Fruit fly (Drosophila melanogaster) whole organism, embryonic: ENCODE data around the gene dpr18.

Experiments
- Bgb ChIP-seq: fragments of 200-800 bp; sonication (Bioruptor generic); IDR thresholded peaks from 2 replicates; pipeline ENCODE4 v1.3.6; 2022; ENCODE audit warnings: missing biosample characterization, missing genetic modification characterization; ENCODE audit not compliant: partially characterized antibody
- Blimp-1 ChIP-seq: fragments of 200-800 bp; sonication (Bioruptor generic); optimal IDR thresholded peaks from 3 replicates; lab custom pipeline; 2018; ENCODE audit warnings: missing biosample characterization, missing genetic modification characterization, mild to moderate bottlenecking, moderate library complexity, missing genetic modification reagents
- CG1233 ChIP-seq: fragments of 200-800 bp; sonication (Bioruptor generic); optimal IDR thresholded peaks from 4 replicates; lab custom pipeline; 2018; ENCODE audit warnings: missing biosample characterization, mild to moderate bottlenecking, missing genetic modification characterization
- CG12659 ChIP-seq: fragments of 200-800 bp; sonication (Bioruptor generic); optimal IDR thresholded peaks from 3 replicates; lab custom pipeline; 2017; ENCODE audit warnings: mild to moderate bottlenecking, missing biosample characterization, missing genetic modification reagents, missing genetic modification characterization
- CG12744 ChIP-seq: fragments of 200-800 bp; sonication (Bioruptor generic); optimal IDR thresholded peaks from 2 replicates; lab custom pipeline; 2016; ENCODE audit warnings: missing biosample characterization, missing genetic modification characterization
- CG13894 ChIP-seq: fragments of 200-800 bp; sonication (Bioruptor generic); optimal IDR thresholded peaks from 3 replicates; lab custom pipeline; 2018; ENCODE audit warnings: missing biosample characterization, mild to moderate bottlenecking, missing genetic modification characterization, moderate library complexity
- CG15011 ChIP-seq: fragments of 200-800 bp; sonication (Bioruptor generic); optimal IDR thresholded peaks from 3 replicates; lab custom pipeline; 2018; ENCODE audit warnings: missing biosample characterization, mild to moderate bottlenecking, missing genetic modification characterization
- CG18476 ChIP-seq: fragments of 200-800 bp; sonication (Bioruptor generic); optimal IDR thresholded peaks from 2 replicates; lab custom pipeline; 2016; ENCODE audit warnings: missing biosample characterization, mild to moderate bottlenecking, missing genetic modification characterization
- CG4707 ChIP-seq: fragments of 200-800 bp; sonication (Bioruptor generic); optimal IDR thresholded peaks from 2 replicates; lab custom pipeline; 2018; ENCODE audit warnings: missing biosample characterization, mild to moderate bottlenecking, missing genetic modification characterization, moderate library complexity
- CG7556 ChIP-seq: fragments of 200-800 bp; sonication (Bioruptor generic); optimal IDR thresholded peaks from 2 replicates; lab custom pipeline; 2017; ENCODE audit warnings: missing biosample characterization, mild to moderate bottlenecking, missing genetic modification characterization
- Dbx ChIP-seq: fragments of 200-800 bp; sonication (Bioruptor generic); IDR thresholded peaks from 3 replicates; pipeline ENCODE4 v1.3.6; 2022; ENCODE audit warnings: missing biosample characterization, missing genetic modification characterization
- Doc2 ChIP-seq: fragments of 200-800 bp; sonication (Bioruptor generic); IDR thresholded peaks from 2 replicates; pipeline ENCODE4 v1.3.6; 2022; ENCODE audit warnings: missing biosample characterization, missing genetic modification characterization
- E2f2 ChIP-seq: fragments of 200-800 bp; sonication (Bioruptor generic); IDR thresholded peaks from 2 replicates; pipeline ENCODE4 v1.3.6; 2022; ENCODE audit warnings: missing biosample characterization, missing genetic modification characterization
- ERR ChIP-seq: fragments of 200-800 bp; sonication (Bioruptor generic); optimal IDR thresholded peaks from 2 replicates; lab custom pipeline; 2016; ENCODE audit warnings: missing biosample characterization, missing genetic modification characterization
- Elba2 ChIP-seq: fragments of 200-800 bp; sonication (Bioruptor generic); optimal IDR thresholded peaks from 3 replicates; lab custom pipeline; 2016; ENCODE audit warnings: missing biosample characterization, missing genetic modification characterization
- Fer1 ChIP-seq: fragments of 200-800 bp; sonication (Bioruptor generic); optimal IDR thresholded peaks from 2 replicates; lab custom pipeline; 2017; ENCODE audit warnings: missing biosample characterization, mild to moderate bottlenecking, missing genetic modification characterization
- HLHmδ ChIP-seq: fragments of 200-800 bp; sonication (Bioruptor generic); optimal IDR thresholded peaks from 2 replicates; lab custom pipeline; 2018; ENCODE audit warnings: missing biosample characterization, mild to moderate bottlenecking, missing genetic modification characterization, moderate library complexity
- Lhr ChIP-seq: fragments of 200-800 bp; sonication (Bioruptor generic); optimal IDR thresholded peaks from 3 replicates; lab custom pipeline; 2017; ENCODE audit warnings: mild to moderate bottlenecking, missing biosample characterization, missing genetic modification reagents, missing genetic modification characterization
- Mad ChIP-seq: fragments of 200-800 bp; sonication (Bioruptor generic); optimal IDR thresholded peaks from 2 replicates; lab custom pipeline; 2016; ENCODE audit warnings: missing biosample characterization, missing genetic modification characterization
- Oaz ChIP-seq: fragments of 200-800 bp; sonication (Bioruptor generic); IDR thresholded peaks from 2 replicates; pipeline ENCODE4 v1.3.6; 2022; ENCODE audit warnings: missing biosample characterization, missing genetic modification characterization
- Pdp1 ChIP-seq, 2 experiments: fragments of 200-800 bp; sonication (Bioruptor generic); optimal IDR thresholded peaks; 3 replicates each; lab custom pipeline; 2016; ENCODE audit warnings: missing biosample characterization in 2 of 2, missing genetic modification characterization in 2 of 2, mild to moderate bottlenecking in 1 of 2, moderate library complexity in 1 of 2
- Sox100B ChIP-seq: fragments of 200-800 bp; sonication (Bioruptor generic); optimal IDR thresholded peaks from 3 replicates; lab custom pipeline; 2018; ENCODE audit warnings: missing biosample characterization, mild to moderate bottlenecking, missing genetic modification characterization
- TFAM ChIP-seq: fragments of 200-800 bp; sonication (Bioruptor generic); optimal IDR thresholded peaks from 2 replicates; lab custom pipeline; 2017; ENCODE audit warnings: missing biosample characterization, missing genetic modification characterization, inconsistent platforms
- Taf1 ChIP-seq: fragments of 200-800 bp; sonication (Bioruptor generic); IDR thresholded peaks from 2 replicates; pipeline ENCODE4 v1.3.6; 2022; ENCODE audit warnings: missing biosample characterization, missing genetic modification characterization
- Tbp ChIP-seq: fragments of >200 bp; optimal IDR thresholded peaks from 2 replicates; lab custom pipeline; 2018; ENCODE audit warnings: missing biosample characterization, missing genetic modification characterization
- ab ChIP-seq: fragments of 200-800 bp; sonication (Bioruptor generic); optimal IDR thresholded peaks from 2 replicates; lab custom pipeline; 2016; ENCODE audit warnings: missing biosample characterization, missing genetic modification characterization
- ara ChIP-seq: fragments of 200-800 bp; sonication (Bioruptor generic); IDR thresholded peaks from 2 replicates; pipeline ENCODE4 v1.3.6; 2022; ENCODE audit warnings: missing biosample characterization, missing genetic modification characterization
- ash1 ChIP-seq: fragments of 200-800 bp; sonication (Bioruptor generic); optimal IDR thresholded peaks from 2 replicates; lab custom pipeline; 2018; ENCODE audit warnings: missing biosample characterization, mild to moderate bottlenecking, missing genetic modification characterization
- az2 ChIP-seq: fragments of 200-800 bp; sonication (Bioruptor generic); optimal IDR thresholded peaks from 3 replicates; lab custom pipeline; 2016; ENCODE audit warnings: missing biosample characterization, missing genetic modification characterization
- btn ChIP-seq: fragments of 200-800 bp; sonication (Bioruptor generic); optimal IDR thresholded peaks from 2 replicates; lab custom pipeline; 2016; ENCODE audit warnings: missing biosample characterization, missing genetic modification characterization
- danr ChIP-seq: fragments of 200-800 bp; sonication (Bioruptor generic); IDR thresholded peaks from 2 replicates; pipeline ENCODE4 v1.3.6; 2022; ENCODE audit warnings: missing biosample characterization, missing genetic modification characterization
- disco-r ChIP-seq: fragments of 200-800 bp; sonication (Bioruptor generic); optimal IDR thresholded peaks from 2 replicates; lab custom pipeline; 2016; ENCODE audit warnings: missing biosample characterization, missing genetic modification characterization
- dm ChIP-seq: fragments of 200-800 bp; sonication (Bioruptor generic); optimal IDR thresholded peaks from 3 replicates; lab custom pipeline; 2016; ENCODE audit warnings: missing biosample characterization, missing genetic modification characterization
- esg ChIP-seq: fragments of 200-800 bp; sonication (Bioruptor generic); conservative IDR thresholded peaks from 2 replicates; pipeline ENCODE4 v1.3.6; 2022; ENCODE audit warnings: missing biosample characterization, missing genetic modification characterization
- eve ChIP-seq, 2 experiments: fragments of >200 bp; optimal IDR thresholded peaks; 2 replicates each; lab custom pipeline; 2017; ENCODE audit warnings: missing biosample characterization in 2 of 2, missing genetic modification characterization in 2 of 2
- grn ChIP-seq: fragments of 200-800 bp; sonication (Bioruptor generic); optimal IDR thresholded peaks from 3 replicates; lab custom pipeline; 2017; ENCODE audit warnings: missing biosample characterization, missing genetic modification characterization
- gsb-n ChIP-seq: fragments of 200-800 bp; sonication (Bioruptor generic); optimal IDR thresholded peaks from 3 replicates; lab custom pipeline; 2018; ENCODE audit warnings: missing biosample characterization, mild to moderate bottlenecking, missing genetic modification characterization
- ind ChIP-seq: fragments of 200-800 bp; sonication (Bioruptor generic); optimal IDR thresholded peaks from 3 replicates; lab custom pipeline; 2016; ENCODE audit warnings: missing biosample characterization, missing genetic modification characterization
- kay ChIP-seq: fragments of 200-800 bp; sonication (Bioruptor generic); optimal IDR thresholded peaks from 2 replicates; lab custom pipeline; 2016; ENCODE audit warnings: missing biosample characterization, missing genetic modification characterization
- lola ChIP-seq, 3 experiments: fragments of >200 bp in 2 of 3; fragments of 200-800 bp in 1 of 3; sonication (Bioruptor generic) in 1 of 3; optimal IDR thresholded peaks; 2 replicates each; lab custom pipeline; 2017 to 2019; ENCODE audit warnings: missing biosample characterization in 3 of 3, missing genetic modification characterization in 3 of 3, mild to moderate bottlenecking in 1 of 3, moderate library complexity in 1 of 3
- mirr ChIP-seq: fragments of 200-800 bp; sonication (Bioruptor generic); optimal IDR thresholded peaks from 3 replicates; lab custom pipeline; 2018; ENCODE audit warnings: missing biosample characterization, mild to moderate bottlenecking, missing genetic modification characterization
- pnt ChIP-seq: fragments of 200-800 bp; sonication (Bioruptor generic); optimal IDR thresholded peaks from 3 replicates; lab custom pipeline; 2016; ENCODE audit warnings: missing biosample characterization, missing genetic modification characterization
- prd ChIP-seq, 3 experiments: fragments of >200 bp in 2 of 3; fragments of 200-800 bp in 1 of 3; sonication (Bioruptor generic) in 1 of 3; optimal IDR thresholded peaks in 2 of 3; IDR thresholded peaks in 1 of 3; 2 replicates in 2 of 3; 3 replicates in 1 of 3; pipeline versions ENCODE4 v1.3.6 to Lab custom; 2017 to 2022; ENCODE audit warnings: missing biosample characterization in 1 of 3, missing genetic modification characterization in 1 of 3
- psq ChIP-seq: fragments of 200-800 bp; sonication (Bioruptor generic); optimal IDR thresholded peaks from 2 replicates; lab custom pipeline; 2017; ENCODE audit warnings: missing biosample characterization, missing genetic modification characterization
- pum ChIP-seq: fragments of 200-800 bp; sonication (Bioruptor generic); optimal IDR thresholded peaks from 2 replicates; lab custom pipeline; 2016; ENCODE audit warnings: missing biosample characterization, missing genetic modification characterization
- rib ChIP-seq: fragments of 200-800 bp; sonication (Bioruptor generic); IDR thresholded peaks from 2 replicates; pipeline ENCODE4 v1.3.6; 2022; ENCODE audit warnings: missing biosample characterization, missing genetic modification characterization
- tll ChIP-seq, 2 experiments: fragments of 200-800 bp in 1 of 2; fragments of >200 bp in 1 of 2; sonication (Bioruptor generic) in 1 of 2; optimal IDR thresholded peaks; 2 replicates each; lab custom pipeline; 2017 to 2019; ENCODE audit warnings: missing biosample characterization in 2 of 2, missing genetic modification characterization in 2 of 2, mild to moderate bottlenecking in 1 of 2, moderate library complexity in 1 of 2
- usp ChIP-seq: fragments of >200 bp; optimal IDR thresholded peaks from 2 replicates; lab custom pipeline; 2017; ENCODE audit warnings: missing biosample characterization, missing genetic modification characterization

The dpr18 gene

DNA sequence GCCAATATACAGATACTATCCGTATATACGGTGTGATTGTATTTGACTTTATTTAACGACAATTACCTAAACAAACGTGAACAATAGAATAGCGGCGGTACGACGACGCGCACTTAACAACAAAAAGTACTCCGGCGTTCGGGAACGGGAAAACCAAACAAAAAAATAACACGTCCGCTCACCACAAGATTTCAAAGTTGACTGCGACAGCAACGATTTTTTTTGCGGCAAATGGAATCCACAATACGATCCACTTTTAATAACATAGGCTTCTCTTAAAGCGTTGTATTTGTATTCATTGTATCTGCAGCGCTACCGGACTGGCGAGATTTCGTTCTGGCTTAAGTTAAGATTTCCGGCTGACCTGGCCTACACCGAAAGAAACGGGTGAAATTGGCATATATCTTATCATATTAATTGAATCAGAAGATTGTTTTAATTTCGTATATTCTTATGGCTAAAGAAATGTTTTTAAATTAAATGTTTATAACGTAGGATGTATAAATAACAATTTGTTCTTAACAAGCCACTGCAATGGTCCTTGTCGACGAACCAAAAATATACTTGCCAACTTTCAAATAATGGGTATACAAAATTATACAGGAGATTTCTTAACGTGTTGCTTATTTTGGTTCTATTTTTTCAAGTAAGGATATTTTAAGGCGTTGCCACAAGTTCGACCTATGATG is 41.3 kb downstream of the dpr18 start, which contains the start of the genes CG42353 and CG42354 (continued):
- no peak for TF ChIP-seq ERR
- TF ChIP-seq btn (GFP tag; lab: Kevin White, UChicago), result peak; percentile 79
- TF ChIP-seq grn, result peak; percentile 18
- no peak for TF ChIP-seq usp (GFP tag; lab: Kevin White, UChicago)
- TF ChIP-seq eve (GFP tag; optimal IDR thresholded peaks at IDR 0.05; lab: Kevin White, UChicago), result peak; percentile 70 to 95
- TF ChIP-seq gsb-n (tag; lab: Kevin White, UChicago), result peak; percentile 97
- TF ChIP-seq CG18476 (GFP tag; lab: Kevin White, UChicago), result peak; percentile 96

DNA sequence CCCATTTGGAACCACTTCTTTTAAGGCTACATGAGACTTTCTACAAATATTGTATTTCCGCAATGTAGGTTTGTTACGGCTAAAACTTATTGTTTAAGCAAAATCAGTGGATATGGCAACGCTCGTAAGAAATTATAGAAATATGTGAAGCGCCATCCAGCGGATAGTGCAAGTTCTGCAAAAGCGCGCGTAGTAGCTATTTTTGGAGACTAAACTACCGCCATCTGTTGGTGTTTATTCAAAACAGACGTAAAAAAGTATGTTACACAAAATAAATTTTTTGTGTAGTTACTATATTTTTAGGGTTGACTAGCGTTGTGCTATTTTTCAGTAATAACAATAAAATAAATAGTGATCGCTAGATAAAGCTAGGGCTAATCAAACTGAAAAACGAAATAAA is 42.2 kb downstream of the dpr18 start:
- TF ChIP-seq ab (no peak), CG15011 (GFP tag; lab: Kevin White, UChicago) (no peak), kay (GFP tag; lab: Kevin White, UChicago) (no peak), ara (peak; percentile 49), Doc2 (no peak), CG7556 (no peak), Fer1 (GFP tag; lab: Kevin White, UChicago) (no peak), tll (GFP tag; optimal IDR thresholded peaks at IDR 0.05; lab: Kevin White, UChicago) (no peak), ind (GFP tag; lab: Kevin White, UChicago) (peak; percentile 12), Blimp-1 (GFP tag; lab: Kevin White, UChicago) (no peak), pnt (GFP tag; lab: Kevin White, UChicago) (peak; percentile 68), esg (no peak), CG12744 (GFP tag; lab: Kevin White, UChicago) (no peak), CG1233 (GFP tag; lab: Kevin White, UChicago) (peak; percentile 9), ash1 (GFP tag; lab: Kevin White, UChicago) (no peak), pum (GFP tag; lab: Kevin White, UChicago) (peak; percentile 54), Tbp (GFP tag; lab: Kevin White, UChicago) (no peak), psq (GFP tag; lab: Kevin White, UChicago) (no peak), HLHmδ (GFP tag; lab: Kevin White, UChicago) (no peak), Elba2 (GFP tag; lab: Kevin White, UChicago) (no peak), E2f2 (GFP tag; lab: Robert Waterston, UW) (peak; percentile 17; the same call in 1 of the 2 replicates), az2 (peak; percentile 46), TFAM (GFP tag; lab: Kevin White, UChicago) (no peak), dm (GFP tag; lab: Kevin White, UChicago) (no peak), lola (GFP tag; optimal IDR thresholded peaks at IDR 0.05; lab: Kevin White, UChicago) (no peak), Dbx (GFP tag; lab: Robert Waterston, UW) (0 out of 3 replicates have a peak, but pooled peaks have one; percentile 28), danr (GFP tag; lab: Robert Waterston, UW) (0 out of 2 replicates have a peak, but pooled peaks have one; percentile 15), disco-r (GFP tag; lab: Kevin White, UChicago) (peak; percentile 59), Sox100B (GFP tag; lab: Kevin White, UChicago) (no peak), prd (optimal IDR thresholded peaks at IDR 0.05; lab: Kevin White, UChicago) (no peak), prd (GFP tag; IDR thresholded peaks at IDR 0.05; lab: Robert Waterston, UW) (peak; percentile 51; the same call in 2 of the 3 replicates), Taf1 (no peak), Bgb (GFP tag; lab: Robert Waterston, UW) (peak; percentile 49; the same call in 1 of the 2 replicates), mirr (peak; percentile 3), Lhr (peak; percentile 41), CG4707 (GFP tag; lab: Kevin White, UChicago) (no peak), Mad (GFP tag; lab: Kevin White, UChicago) (no peak), Pdp1 (GFP tag; optimal IDR thresholded peaks at IDR 0.05; lab: Kevin White, UChicago) (peak; percentile 54 to 62), rib (0 out of 2 replicates have a peak, but pooled peaks have one; percentile 18), Oaz (0 out of 2 replicates have a peak, but pooled peaks have one; percentile 29), CG13894 (tag; lab: Kevin White, UChicago) (no peak), CG12659 (GFP tag; lab: Kevin White, UChicago) (no peak)
